Worm (Caenorhabditis elegans) whole organism, young adult: ENCODE results near the gene fbxa-157.
"Not testable (repeated sequence)": the region's sequence is repeated elsewhere in the genome, so short reads cannot be mapped to it uniquely, and the experiment has no call there.

Experiments
- K11D2.4 ChIP-seq: fragments of 200-800 bp; sonication (Bioruptor generic); IDR thresholded peaks from 2 replicates; pipeline ENCODE4 v1.3.6; 2022; ENCODE audit warnings: missing genetic modification reagents, missing genetic modification characterization, missing compliant biosample characterization
- ekl-4 ChIP-seq: fragments of 200-800 bp; sonication (Bioruptor generic); IDR thresholded peaks from 2 replicates; pipeline ENCODE4 v1.3.6; 2022; ENCODE audit warnings: missing genetic modification reagents, missing genetic modification characterization, missing compliant biosample characterization
- let-607 ChIP-seq, 2 experiments: fragments of 200-800 bp in 1 of 2; sonication (Bioruptor generic) in 1 of 2; sonication (generic microtip) in 1 of 2; optimal IDR thresholded peaks; 2 replicates each; lab custom pipeline; 2016 to 2018; ENCODE audit warnings: mild to moderate bottlenecking in 2 of 2, missing compliant biosample characterization in 2 of 2, missing genetic modification characterization in 2 of 2, moderate library complexity in 2 of 2, missing genotype in 1 of 2
- lin-35 ChIP-seq, 3 experiments: fragments of 150-350 bp in 2 of 3; sonication (generic microtip) in 1 of 3; optimal IDR thresholded peaks; 2 replicates each; lab custom pipeline; 2014 to 2018; ENCODE audit warnings: missing biosample characterization in 3 of 3, missing genetic modification characterization in 3 of 3, missing genetic modification reagents in 3 of 3
- lsl-1 ChIP-seq: fragments of 200-800 bp; sonication (Bioruptor generic); optimal IDR thresholded peaks from 2 replicates; lab custom pipeline; 2018; ENCODE audit warnings: mild to moderate bottlenecking, missing genetic modification characterization, moderate library complexity, missing compliant biosample characterization
- nfyb-1 ChIP-seq: fragments of 200-800 bp; sonication (Bioruptor generic); IDR thresholded peaks from 2 replicates; pipeline ENCODE4 v1.3.6; 2022; ENCODE audit warnings: missing genetic modification reagents, missing genetic modification characterization, missing compliant biosample characterization
- somi-1 ChIP-seq: fragments of 200-800 bp; sonication (Bioruptor generic); optimal IDR thresholded peaks from 2 replicates; lab custom pipeline; 2018; ENCODE audit warnings: mild to moderate bottlenecking, missing genetic modification characterization, missing compliant biosample characterization
- tbx-9 ChIP-seq: sonication (generic microtip); optimal IDR thresholded peaks from 2 replicates; lab custom pipeline; 2016; ENCODE audit warnings: borderline replicate concordance, missing genetic modification characterization, inconsistent platforms, missing compliant biosample characterization
- unc-62 ChIP-seq: fragments of 150-350 bp; optimal IDR thresholded peaks from 2 replicates; lab custom pipeline; 2014; ENCODE audit warnings: missing biosample characterization, missing genetic modification reagents, missing genetic modification characterization

ce11 chrV:17865309-17865708 is 34.3 kb upstream of the fbxa-157 start, which contains the start of gene Y59A8A.8:
- not testable (repeated sequence) for TF ChIP-seq tbx-9; lsl-1 (GFP tag; lab: Kevin White, UChicago); unc-62 (GFP tag; lab: Kevin White, UChicago); lin-35 (GFP tag; optimal IDR thresholded peaks at IDR 0.05; lab: Kevin White, UChicago); nfyb-1 (GFP tag; lab: Robert Waterston, UW); somi-1 (GFP tag; lab: Kevin White, UChicago); ekl-4; K11D2.4; let-607 (tag; optimal IDR thresholded peaks at IDR 0.05; lab: Kevin White, UChicago)
